Fruit fly (Drosophila melanogaster): ENCODE data around the gene Nplp2.
A peak's percentile ranks its signal among the peaks of the same experiment; 100 is the strongest.

Gene Nplp2

DNA sequence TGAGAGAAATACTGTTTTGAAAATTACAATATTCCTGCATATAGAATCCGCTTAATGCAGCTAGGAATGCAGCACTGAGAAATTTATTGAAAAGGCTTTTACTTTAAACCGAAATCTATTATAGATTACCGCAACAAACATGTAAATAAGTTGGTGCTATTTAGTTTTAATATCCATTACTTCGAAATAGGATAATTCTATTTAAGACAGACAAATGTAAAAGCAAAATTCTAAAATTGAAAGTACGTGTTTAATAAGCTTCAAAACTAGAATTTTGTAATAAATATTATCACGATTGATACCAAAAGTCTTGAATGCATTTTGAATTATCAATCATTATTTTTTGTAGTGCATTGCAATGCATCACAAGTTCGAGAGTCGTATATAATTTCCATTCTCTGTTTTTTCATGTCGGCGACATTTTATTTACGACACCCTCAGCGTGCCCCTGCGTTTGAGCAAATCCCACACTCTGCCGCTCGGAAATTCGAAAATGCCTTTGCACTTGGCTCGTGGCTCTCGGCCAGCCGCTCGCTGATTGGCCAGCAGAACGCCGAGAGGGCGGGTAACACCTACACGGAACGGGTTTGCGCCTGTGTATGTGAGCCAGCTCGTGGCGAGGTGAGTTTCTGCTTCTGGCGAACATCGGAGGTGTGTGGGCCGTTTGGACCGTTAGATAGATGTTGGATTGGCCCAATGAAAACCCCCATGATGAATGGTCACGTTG lies 47.1 kb downstream of the Nplp2 start (continued):
- TF ChIP-seq ATbp (GFP tag; optimal IDR thresholded peaks at IDR 0.05) (no peak), CG7786 (GFP tag; optimal IDR thresholded peaks at IDR 0.05) (no peak), Lpt (GFP tag; optimal IDR thresholded peaks at IDR 0.05) (no peak), aop (GFP tag; IDR thresholded peaks at IDR 0.05) (no peak), dysf (GFP tag; IDR thresholded peaks at IDR 0.05) (no peak), Ets65A (GFP tag) (no peak), toy (GFP tag; IDR thresholded peaks at IDR 0.05) (no peak), CG7372 (GFP tag; IDR thresholded peaks at IDR 0.05) (no peak), CG15479 (GFP tag; optimal IDR thresholded peaks at IDR 0.05) (no peak), zf30C (GFP tag; optimal IDR thresholded peaks at IDR 0.05) (peak; percentile 42), org-1 (GFP tag; optimal IDR thresholded peaks at IDR 0.05) (no peak), Sox102F (GFP tag; optimal IDR thresholded peaks at IDR 0.05) (peak; percentile 20), CG12942 (GFP tag; optimal IDR thresholded peaks at IDR 0.05) (no peak), CG3995 (GFP tag; optimal IDR thresholded peaks at IDR 0.05) (no peak), sob (GFP tag; IDR thresholded peaks at IDR 0.05) (no peak), danr (GFP tag; IDR thresholded peaks at IDR 0.05) (no peak), NK7.1 (GFP tag; optimal IDR thresholded peaks at IDR 0.05) (no peak), Jarid2 (GFP tag; optimal IDR thresholded peaks at IDR 0.05) (no peak), ftz-f1 (GFP tag; optimal IDR thresholded peaks at IDR 0.05) (no peak), CG10431 (GFP tag; optimal IDR thresholded peaks at IDR 0.05) (no peak), CG7556 (GFP tag; optimal IDR thresholded peaks at IDR 0.05) (peak; percentile 51), prd (optimal IDR thresholded peaks at IDR 0.05) (no peak), prd (GFP tag; IDR thresholded peaks at IDR 0.05) (peak; percentile 13; the same call in 1 of the 3 replicates), ci (GFP tag; IDR thresholded peaks at IDR 0.05) (no peak), CG8388 (GFP tag; optimal IDR thresholded peaks at IDR 0.05) (peak; percentile 33), dimm (GFP tag; IDR thresholded peaks at IDR 0.05) (no peak), CG17829 (tag; optimal IDR thresholded peaks at IDR 0.05) (peak; percentile 35), Fer2 (tag; optimal IDR thresholded peaks at IDR 0.05) (no peak), CG1024 (GFP tag; IDR thresholded peaks at IDR 0.05) (no peak), Six4 (GFP tag; optimal IDR thresholded peaks at IDR 0.05) (no peak), Trl (optimal IDR thresholded peaks at IDR 0.05) (no peak), Trl (GFP tag; optimal IDR thresholded peaks at IDR 0.05) (no peak), esg (GFP tag; conservative IDR thresholded peaks at IDR 0.05) (no peak), CG1647 (GFP tag; optimal IDR thresholded peaks at IDR 0.05) (no peak), CG5180 (GFP tag; optimal IDR thresholded peaks at IDR 0.05) (no peak), TFAM (GFP tag; optimal IDR thresholded peaks at IDR 0.05) (no peak), CG31441 (GFP tag; IDR thresholded peaks at IDR 0.05) (peak; percentile 60; the same call in 1 of the 2 replicates), B-H1 (GFP tag; IDR thresholded peaks at IDR 0.05) (no peak), Sry-δ (GFP tag; optimal IDR thresholded peaks at IDR 0.05) (no peak), slbo (GFP tag; IDR thresholded peaks at IDR 0.05) (no peak), wor (GFP tag; IDR thresholded peaks at IDR 0.05) (no peak), Fer1 (GFP tag; optimal IDR thresholded peaks at IDR 0.05) (no peak), Fer3 (tag; optimal IDR thresholded peaks at IDR 0.05) (no peak), CG8359 (GFP tag; optimal IDR thresholded peaks at IDR 0.05; ENCODE audit: borderline replicate concordance) (no peak), CG11456 (GFP tag; IDR thresholded peaks at IDR 0.05) (no peak), ttk (GFP tag; IDR thresholded peaks at IDR 0.05) (no peak), CG8478 (optimal IDR thresholded peaks at IDR 0.05) (no peak), CG9609 (GFP tag; optimal IDR thresholded peaks at IDR 0.05) (no peak), amos (GFP tag; IDR thresholded peaks at IDR 0.05; ENCODE audit: partially characterized antibody) (no peak), cwo (GFP tag; optimal IDR thresholded peaks at IDR 0.05) (no peak), Myb (GFP tag; optimal IDR thresholded peaks at IDR 0.05) (no peak), BtbVII (GFP tag; optimal IDR thresholded peaks at IDR 0.05) (no peak)
